Worm (Caenorhabditis elegans): Measurements from ENCODE around the gene Y54G2A.32.

DNA sequence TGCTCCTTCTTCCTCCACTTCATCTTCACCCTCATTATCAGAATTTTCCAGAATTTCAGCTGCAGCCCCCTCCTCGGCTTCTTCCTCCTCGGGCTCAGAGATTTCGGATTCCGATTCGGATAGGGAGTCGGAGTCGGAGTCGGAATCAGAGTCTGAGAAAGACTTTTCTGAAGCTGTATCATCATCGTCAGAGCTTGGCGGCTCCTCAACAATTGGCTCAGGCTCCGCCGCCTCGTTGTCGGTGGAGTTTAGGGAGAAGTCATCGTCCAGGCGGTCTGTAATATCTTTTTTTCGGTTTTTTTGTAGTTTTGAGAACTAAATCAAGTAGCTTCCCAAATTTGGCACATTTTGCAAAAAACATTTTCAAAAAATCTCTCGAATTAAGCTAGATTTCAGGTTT lies 32.9 kb upstream of the Y54G2A.32 start:
- TF ChIP-seq him-1 (tag; optimal IDR thresholded peaks at IDR 0.05) (no peak), W03F9.2 (tag; optimal IDR thresholded peaks at IDR 0.05) (no peak), dao-5 (tag; optimal IDR thresholded peaks at IDR 0.05) (no peak)

Measured in whole organism, L4/young adult.